Fruit fly (Drosophila melanogaster): ENCODE measurements around the gene CG33783.
A peak's percentile ranks its signal among the peaks of the same experiment; 100 is the strongest.

CG33783 gene

DNA sequence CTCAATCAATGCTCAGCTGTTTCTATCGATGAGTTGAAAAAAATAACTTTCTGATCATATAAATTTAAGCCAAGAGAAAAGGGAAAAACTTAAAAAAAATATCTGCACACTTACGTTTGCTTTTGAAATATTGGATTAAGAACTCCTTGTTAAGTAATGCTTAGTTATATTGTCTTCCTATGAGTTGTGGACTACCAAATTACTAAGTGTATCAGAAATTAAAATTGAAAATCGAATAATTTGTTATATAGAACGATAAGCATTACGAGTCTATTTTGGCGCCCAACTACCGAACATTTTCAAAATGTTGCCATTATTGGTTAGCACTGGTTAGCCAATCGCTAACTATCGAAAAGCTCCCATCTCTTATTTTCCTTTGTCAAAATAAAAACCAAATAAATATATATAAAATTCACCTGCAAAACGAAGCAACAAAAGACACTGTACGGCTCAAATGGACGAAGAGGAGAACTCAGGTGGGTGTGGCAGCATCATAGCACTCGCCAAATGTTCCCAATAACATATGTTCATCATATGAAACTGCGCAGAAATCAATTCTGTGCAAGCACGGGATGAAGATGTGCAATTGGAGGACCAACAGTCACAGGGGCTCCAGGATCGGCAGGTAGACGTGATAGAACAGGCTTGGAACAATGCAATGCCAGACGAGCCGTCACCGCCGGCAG lies 17.6 kb upstream of the CG33783 start, which contains the start of gene ohgt:
Gene ohgt (plus strand): TSS at position 358 of the 686 bp plus-strand sequence.
- no peak for TF ChIP-seq noc (tag; optimal IDR thresholded peaks at IDR 0.05)

DNA sequence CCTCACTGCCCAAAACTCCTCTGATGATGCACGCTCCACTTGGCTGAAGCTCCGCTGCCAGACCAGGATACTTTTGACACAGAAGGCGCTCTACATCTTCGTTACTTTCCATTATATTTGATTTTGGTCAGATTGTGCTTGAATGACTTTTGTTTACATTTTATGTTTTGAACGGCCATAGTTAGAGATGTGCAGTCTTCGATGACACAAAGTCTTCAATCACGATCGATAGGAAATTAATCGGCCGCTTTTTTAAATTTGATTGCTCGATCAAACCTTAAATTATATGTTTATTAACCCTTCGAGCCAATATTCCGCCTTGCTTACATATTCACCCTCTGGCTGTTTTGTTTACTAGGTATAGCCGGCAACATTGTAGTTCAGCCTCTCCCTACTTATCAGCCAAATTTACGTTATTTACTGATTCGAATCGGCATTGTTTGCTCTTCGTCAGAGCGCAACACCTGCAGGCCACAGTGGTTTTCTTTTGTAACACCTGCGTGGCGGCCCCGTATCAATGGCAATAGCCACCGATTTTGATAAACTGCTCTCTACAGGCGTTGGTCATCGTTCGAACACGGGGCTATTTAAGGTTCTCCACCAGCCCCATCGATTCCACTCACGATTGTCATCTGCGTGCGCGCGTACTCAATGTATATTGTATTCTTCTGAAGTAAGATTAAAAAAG lies 13.7 kb upstream of the CG33783 start, which contains the start of the genes Fancl and Npc2e:
Gene Fancl (minus strand): TSS at position 175 of the 688 bp plus-strand sequence.
Gene Npc2e (plus strand): TSS at position 638 of the 688 bp plus-strand sequence.
- no peak for TF ChIP-seq noc (tag; optimal IDR thresholded peaks at IDR 0.05)

DNA sequence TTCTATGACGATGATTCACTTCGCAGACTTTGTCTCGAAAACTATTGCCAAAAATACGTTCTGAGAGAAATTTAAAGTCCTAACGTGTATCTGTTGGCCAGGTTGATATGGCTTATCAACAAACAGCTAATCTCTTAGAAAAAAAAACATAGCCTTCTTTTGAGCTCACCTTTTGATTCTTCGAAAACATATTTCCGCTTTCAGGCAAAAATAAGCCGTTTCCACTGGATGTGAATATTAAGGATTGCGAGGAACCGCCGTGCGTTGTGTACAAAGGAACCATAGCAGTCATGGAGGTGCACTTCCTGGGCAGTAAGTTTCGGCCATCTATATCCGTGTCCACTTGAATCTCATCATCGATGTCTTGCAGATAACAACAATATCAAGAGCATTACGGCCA lies 13.0 kb upstream of the CG33783 start:
- TF ChIP-seq noc (tag; optimal IDR thresholded peaks at IDR 0.05): no peak

DNA sequence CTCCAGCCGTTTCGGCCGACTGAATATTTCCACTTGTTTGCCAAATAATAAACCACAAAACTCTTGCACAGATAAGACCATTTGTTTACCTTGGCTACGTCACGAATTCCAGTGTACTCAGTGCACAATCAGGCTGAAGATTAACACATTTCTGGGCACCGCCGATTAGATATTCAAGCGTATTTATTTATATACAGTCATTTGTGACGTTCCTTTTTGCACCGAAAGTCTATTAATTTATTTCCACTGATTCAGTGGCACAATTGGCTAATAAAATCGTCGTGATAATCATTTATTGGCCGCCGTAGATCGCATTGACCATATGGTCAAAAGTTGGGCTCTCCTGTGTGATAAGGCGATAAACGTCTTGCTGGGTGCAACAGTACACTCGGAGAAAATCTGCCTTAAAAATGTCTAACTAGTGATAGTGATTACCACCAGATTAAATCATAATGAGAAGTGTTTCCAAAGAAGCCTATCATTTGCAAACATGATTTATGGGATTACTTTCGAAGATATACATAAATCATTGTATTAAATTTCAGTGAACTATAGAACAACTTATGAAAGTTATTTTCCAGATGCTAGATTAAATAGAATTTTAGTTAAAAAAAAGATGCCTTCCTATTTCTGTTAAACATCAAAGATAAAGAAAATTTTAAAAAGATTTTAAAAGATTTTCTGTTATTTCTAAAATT lies 12.1 kb upstream of the CG33783 start:
- peak; percentile 88 for TF ChIP-seq noc (tag; optimal IDR thresholded peaks at IDR 0.05)

DNA sequence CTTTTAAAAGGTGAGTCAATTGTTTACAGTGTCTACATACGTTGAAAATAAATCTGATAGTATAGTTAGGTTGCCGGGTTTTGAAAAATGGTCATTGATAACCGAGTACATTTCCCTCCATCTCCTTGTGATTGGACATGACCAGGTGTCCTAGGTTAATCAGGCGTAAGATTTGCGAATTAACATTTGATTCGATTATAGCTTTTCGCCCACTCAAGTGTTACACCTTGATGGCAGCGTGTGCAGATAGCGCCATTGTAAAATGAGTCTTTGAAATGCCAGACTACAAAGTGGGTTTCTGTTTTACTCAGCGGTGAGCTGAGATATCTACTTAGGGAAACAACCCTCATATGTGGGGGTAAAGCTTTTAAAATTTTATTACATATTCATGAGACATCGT lies 11.6 kb upstream of the CG33783 start:
- TF ChIP-seq noc (tag; optimal IDR thresholded peaks at IDR 0.05): no peak

DNA sequence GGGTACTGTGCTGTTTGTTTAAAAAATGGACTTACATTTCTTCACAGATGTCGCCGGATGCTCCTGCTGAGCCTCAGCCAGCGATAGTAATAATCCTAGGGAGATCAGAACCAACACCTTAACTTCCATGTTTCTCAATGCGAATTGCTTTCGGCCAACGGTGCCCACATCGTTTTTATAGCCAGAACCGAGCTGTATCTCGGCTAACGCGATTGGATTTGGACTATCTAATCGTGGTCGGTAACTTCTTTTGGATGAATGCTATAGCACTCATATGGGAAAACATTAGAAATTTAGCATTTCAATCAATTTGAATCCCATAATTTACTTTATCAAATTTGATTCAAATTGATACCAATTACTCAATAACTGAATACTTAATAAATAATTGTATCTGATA lies 10.6 kb upstream of the CG33783 start, which contains the start of gene Npc2d:
Gene Npc2d (minus strand): TSS at position 133 of the 400 bp plus-strand sequence.
- TF ChIP-seq noc (tag; optimal IDR thresholded peaks at IDR 0.05): no peak

DNA sequence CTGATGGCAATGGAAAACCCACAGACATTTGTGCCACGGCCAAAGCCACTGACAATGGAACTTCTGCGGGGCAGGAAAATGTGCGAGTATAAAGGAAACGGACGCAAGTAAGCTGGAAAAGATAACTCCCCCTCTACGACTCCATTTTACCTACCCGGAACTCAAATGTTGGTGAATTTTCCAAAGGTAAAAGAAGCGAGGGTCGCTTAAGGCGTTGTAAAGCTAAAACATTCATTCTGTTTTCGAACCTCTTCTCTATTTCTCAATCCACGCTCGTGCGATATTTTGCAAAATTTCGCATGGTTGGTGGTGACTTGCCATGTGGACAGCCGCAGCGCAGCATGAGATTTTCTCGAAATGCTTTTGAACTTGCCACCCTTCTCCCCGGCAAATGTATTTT lies 9.9 kb upstream of the CG33783 start:
- TF ChIP-seq noc (tag; optimal IDR thresholded peaks at IDR 0.05): no peak

DNA sequence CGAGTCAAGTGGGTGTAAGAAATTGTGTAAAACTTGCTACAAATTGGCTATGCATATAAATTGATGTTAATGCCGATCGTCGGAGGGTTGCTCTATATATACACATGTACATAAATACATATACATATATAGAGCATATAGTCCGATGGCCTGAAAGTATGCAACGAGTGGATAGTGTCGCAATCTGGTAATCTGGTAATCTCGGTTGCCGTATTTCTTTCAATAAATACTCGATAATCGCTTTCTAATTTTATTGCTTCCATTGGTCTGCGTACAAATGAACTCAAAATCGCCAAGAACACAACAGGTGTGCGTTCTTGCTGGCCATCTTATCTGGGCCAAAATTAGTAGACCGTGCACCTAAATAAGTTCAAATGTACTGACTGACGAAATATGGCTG lies 7.2 kb upstream of the CG33783 start:
- TF ChIP-seq noc (tag; optimal IDR thresholded peaks at IDR 0.05): peak; percentile 61

DNA sequence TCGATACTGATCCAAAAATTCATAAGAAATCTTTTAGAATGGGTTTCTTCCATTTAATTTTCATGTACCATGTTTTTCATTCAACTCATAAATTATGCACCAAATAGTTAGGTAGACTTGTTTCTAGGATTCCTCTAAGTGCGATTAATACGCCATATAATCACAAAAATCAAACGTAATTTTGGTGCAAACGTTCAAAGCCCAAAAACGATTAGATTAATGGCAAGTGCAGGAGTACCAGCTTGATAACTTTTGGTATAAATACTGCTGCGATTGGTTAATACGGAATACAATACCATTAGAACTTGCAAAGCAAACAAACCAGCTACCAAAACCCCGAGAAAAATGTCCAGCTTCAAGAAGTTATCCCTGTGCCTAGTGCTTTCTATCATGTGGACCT lies 6.6 kb upstream of the CG33783 start, which contains the start of gene Npc2c:
Gene Npc2c (plus strand): TSS at position 301 of the 400 bp plus-strand sequence.
- no peak for TF ChIP-seq noc (tag; optimal IDR thresholded peaks at IDR 0.05)

DNA sequence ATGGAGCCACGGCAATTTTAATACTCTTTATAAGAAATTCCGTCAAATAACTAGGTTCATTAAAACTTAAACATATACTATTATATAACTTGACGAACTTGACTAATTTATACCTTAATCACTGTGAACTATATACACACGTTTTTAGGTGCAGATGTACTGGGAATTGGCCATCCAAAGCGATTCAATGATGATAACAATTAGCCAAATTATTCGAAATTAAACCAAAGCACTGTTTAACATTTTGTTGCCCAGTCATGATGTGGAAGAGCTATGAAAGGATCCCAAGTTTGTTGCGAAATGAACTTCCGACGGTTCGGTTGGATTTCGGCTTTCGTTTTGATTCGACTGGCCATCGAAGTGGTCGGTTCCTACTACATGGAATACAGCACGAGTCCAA lies 4.2 kb upstream of the CG33783 start, which contains the start of gene CG33630:
Gene CG33630 (plus strand): TSS at position 301 of the 400 bp plus-strand sequence.
- TF ChIP-seq noc (tag; optimal IDR thresholded peaks at IDR 0.05): no peak

DNA sequence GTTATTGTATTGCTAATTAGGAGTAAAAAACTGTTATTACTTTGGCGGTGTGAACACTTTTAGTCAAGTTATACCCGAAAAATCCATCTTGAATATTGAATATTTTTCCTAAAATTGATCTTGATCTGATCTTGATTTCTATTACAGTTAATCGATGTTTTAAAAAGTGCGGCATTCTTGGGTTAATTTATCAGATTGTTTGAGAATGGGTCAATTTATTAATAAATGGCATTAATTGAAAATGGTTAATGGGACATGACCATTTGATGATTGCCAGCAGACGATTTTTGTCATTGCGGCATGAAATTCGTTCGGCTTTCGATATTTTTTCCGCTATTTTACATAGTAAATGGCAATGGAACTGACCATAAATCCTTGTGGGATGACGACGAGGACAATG lies 2.9 kb upstream of the CG33783 start, which contains the start of gene CG33631:
Gene CG33631 (plus strand): TSS at position 301 of the 400 bp plus-strand sequence.
- no peak for TF ChIP-seq noc (tag; optimal IDR thresholded peaks at IDR 0.05)

DNA sequence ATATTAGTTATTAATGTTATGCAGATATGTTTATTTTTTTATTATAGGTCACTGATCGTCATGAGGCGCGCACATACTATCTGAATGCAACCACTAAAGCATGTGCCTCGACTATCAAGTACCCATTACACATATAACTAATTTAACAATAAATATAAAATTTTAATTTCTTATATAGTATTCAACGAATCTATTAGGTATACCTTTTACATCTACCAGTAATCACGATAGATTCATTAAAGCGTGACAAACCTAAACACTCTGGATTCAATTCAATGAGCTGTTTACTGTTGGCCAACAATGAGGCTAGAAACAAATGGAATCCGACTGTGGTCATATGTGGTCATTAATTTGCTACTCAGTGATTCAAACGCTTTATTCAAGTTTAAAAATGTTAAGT lies 1.0 kb downstream of the CG33783 start, which contains the start of gene CG33784:
Gene CG33784 (plus strand): TSS at position 301 of the 400 bp plus-strand sequence.
- TF ChIP-seq noc (tag; optimal IDR thresholded peaks at IDR 0.05): no peak

DNA sequence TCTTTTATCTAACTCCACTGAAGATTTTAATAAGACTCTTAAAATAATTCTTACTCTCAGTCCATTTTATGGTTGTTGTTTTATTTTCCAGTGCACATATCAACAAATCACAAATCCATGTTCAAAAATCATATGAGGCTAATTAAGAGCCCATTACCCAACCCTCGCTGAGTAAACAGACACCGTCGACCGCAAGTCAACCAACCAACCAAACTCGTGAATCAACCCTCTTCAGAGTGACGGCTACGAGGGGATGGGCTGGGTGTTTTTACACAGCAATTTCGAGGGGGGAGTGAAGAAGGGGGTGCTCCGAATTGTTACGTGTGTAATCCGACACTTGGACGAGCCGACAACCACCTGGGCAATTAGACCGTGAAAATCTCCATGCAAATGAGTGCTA lies 2.2 kb downstream of the CG33783 start:
- no peak for TF ChIP-seq noc (tag; optimal IDR thresholded peaks at IDR 0.05)

DNA sequence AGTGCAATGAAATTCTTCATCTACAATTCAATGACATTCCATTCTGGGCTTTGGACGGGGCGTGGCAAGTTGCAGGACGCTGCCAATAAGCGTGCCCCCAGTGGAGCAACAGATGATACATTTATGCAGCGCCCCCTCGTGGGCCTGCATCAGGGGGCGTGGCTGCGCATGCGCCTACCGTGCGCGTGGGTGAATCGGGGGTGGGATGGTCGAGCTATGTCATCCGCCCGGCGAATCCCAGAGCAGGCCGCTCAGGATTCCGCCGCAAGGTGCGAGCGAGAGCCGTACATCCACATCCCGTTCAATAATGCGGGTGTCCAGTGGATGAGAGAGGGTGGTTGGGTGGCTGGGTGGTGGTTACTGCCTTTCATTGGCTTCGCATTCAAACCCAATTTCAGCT lies 3.6 kb downstream of the CG33783 start:
- TF ChIP-seq noc (tag; optimal IDR thresholded peaks at IDR 0.05): no peak

DNA sequence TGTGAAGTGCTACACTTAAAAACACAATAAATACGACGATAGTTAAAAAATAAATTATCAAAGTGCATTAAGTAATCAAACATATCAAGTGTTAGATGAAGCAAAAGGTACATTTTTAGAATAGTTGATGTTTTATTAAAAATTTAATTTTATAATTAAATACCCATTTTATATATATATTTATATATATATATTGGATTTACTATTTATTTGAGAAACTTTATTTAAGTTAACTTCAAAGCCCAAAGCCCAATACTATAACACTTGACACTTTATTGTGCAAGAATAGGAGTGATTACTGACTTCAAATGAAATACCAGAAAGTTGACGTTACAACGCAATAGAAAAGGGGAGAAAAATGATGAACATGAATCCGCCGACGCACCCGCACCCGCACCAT lies 4.2 kb downstream of the CG33783 start, which contains the start of gene nerfin-2:
Gene nerfin-2 (plus strand): TSS at position 301 of the 400 bp plus-strand sequence.
- TF ChIP-seq noc (tag; optimal IDR thresholded peaks at IDR 0.05): no peak

DNA sequence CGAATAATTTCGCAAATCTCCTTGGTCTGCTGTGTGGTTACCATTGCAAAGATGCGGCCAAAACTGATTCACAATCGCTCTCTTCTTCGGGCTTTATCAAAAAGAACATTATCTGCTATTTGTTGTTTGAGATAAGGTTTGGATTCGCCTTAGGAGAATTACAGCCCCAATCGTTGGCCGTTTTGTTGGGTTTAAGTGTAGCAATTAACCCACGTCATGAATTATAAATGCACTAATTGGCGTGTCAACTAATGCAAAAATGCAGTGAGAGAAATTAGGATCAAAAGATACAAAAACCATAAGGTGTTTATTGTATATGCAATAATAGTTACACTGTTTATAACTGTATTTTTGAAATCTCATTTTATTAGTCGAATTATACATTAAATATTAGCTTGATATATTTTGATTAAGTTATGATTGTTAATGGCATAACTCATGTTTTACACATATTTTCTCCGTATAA lies 8.8 kb downstream of the CG33783 start, which contains the start of gene Alp13:
Gene Alp13 (minus strand): TSS at position 51 of the 466 bp plus-strand sequence.
- TF ChIP-seq noc (tag; optimal IDR thresholded peaks at IDR 0.05): no peak
